Fruit fly (Drosophila melanogaster): ENCODE measurements around the gene msi.

The msi gene

dm6 chr3R:25472635-25473552, 43.0 kb upstream of the msi start, which contains the start of the genes Fur1 and Vps33B (continued):
- TF ChIP-seq dysf (GFP tag; IDR thresholded peaks at IDR 0.05) (peak; percentile 95), ci (GFP tag; IDR thresholded peaks at IDR 0.05) (peak; percentile 95), CG7987 (GFP tag; optimal IDR thresholded peaks at IDR 0.05) (peak; percentile 88), CG16815 (GFP tag; optimal IDR thresholded peaks at IDR 0.05) (peak; percentile 98), tna (GFP tag; IDR thresholded peaks at IDR 0.05; ENCODE audit: partially characterized antibody) (peak; percentile 69), tin (GFP tag; optimal IDR thresholded peaks at IDR 0.05) (peak; percentile 99), ara (GFP tag; IDR thresholded peaks at IDR 0.05) (peak; percentile 91), sim (GFP tag; IDR thresholded peaks at IDR 0.05) (peak; percentile 90), unc-4 (GFP tag; IDR thresholded peaks at IDR 0.05; ENCODE audit: partially characterized antibody) (peak; percentile 70), CG17385 (GFP tag; optimal IDR thresholded peaks at IDR 0.05) (peak; percentile 92), H15 (GFP tag; IDR thresholded peaks at IDR 0.05) (peak; percentile 92), her (GFP tag; optimal IDR thresholded peaks at IDR 0.05) (peak; percentile 95), MBD-R2 (GFP tag; IDR thresholded peaks at IDR 0.05) (peak; percentile 95), Lpt (GFP tag; optimal IDR thresholded peaks at IDR 0.05) (no peak), CG2875 (GFP tag; optimal IDR thresholded peaks at IDR 0.05) (peak; percentile 93), crc (GFP tag; optimal IDR thresholded peaks at IDR 0.05) (peak; percentile 96), CG2712 (tag; optimal IDR thresholded peaks at IDR 0.05) (peak; percentile 98), CG10431 (GFP tag; optimal IDR thresholded peaks at IDR 0.05) (peak; percentile 86), repo (GFP tag; optimal IDR thresholded peaks at IDR 0.05) (peak; percentile 97), stwl (tag; optimal IDR thresholded peaks at IDR 0.05) (peak; percentile 60), CG34376 (GFP tag; optimal IDR thresholded peaks at IDR 0.05) (peak; percentile 96), jing (GFP tag; optimal IDR thresholded peaks at IDR 0.05) (peak; percentile 92), Tbp (GFP tag; optimal IDR thresholded peaks at IDR 0.05) (no peak), emc (GFP tag; optimal IDR thresholded peaks at IDR 0.05) (peak; percentile 96), org-1 (GFP tag; optimal IDR thresholded peaks at IDR 0.05) (peak; percentile 95), Sry-β (GFP tag; optimal IDR thresholded peaks at IDR 0.05) (peak; percentile 68), Rx (GFP tag; IDR thresholded peaks at IDR 0.05) (peak; percentile 89), kay (GFP tag; optimal IDR thresholded peaks at IDR 0.05) (peak; percentile 97), seq (GFP tag; IDR thresholded peaks at IDR 0.05) (peak; percentile 93), Jarid2 (GFP tag; optimal IDR thresholded peaks at IDR 0.05) (peak; percentile 99), tll (GFP tag; optimal IDR thresholded peaks at IDR 0.05) (peak; percentile 28 to 94), ab (GFP tag; optimal IDR thresholded peaks at IDR 0.05) (peak; percentile 97), run (tag; optimal IDR thresholded peaks at IDR 0.05) (peak; percentile 86), HmgD (GFP tag; optimal IDR thresholded peaks at IDR 0.05) (peak; percentile 97), Myb (GFP tag; optimal IDR thresholded peaks at IDR 0.05) (peak; percentile 91), Poxn (GFP tag; IDR thresholded peaks at IDR 0.05) (peak; percentile 84), pfk (GFP tag; optimal IDR thresholded peaks at IDR 0.05) (peak; percentile 62), oc (tag; optimal IDR thresholded peaks at IDR 0.05) (peak; percentile 92), Doc2 (GFP tag; IDR thresholded peaks at IDR 0.05) (no peak), CG13424 (tag; optimal IDR thresholded peaks at IDR 0.05) (peak; percentile 98), shn (GFP tag; optimal IDR thresholded peaks at IDR 0.05) (peak; percentile 99), Kr (GFP tag; optimal IDR thresholded peaks at IDR 0.05) (no peak), gce (GFP tag; IDR thresholded peaks at IDR 0.05) (peak; percentile 87), CG8944 (GFP tag; optimal IDR thresholded peaks at IDR 0.05) (peak; percentile 98), Xrp1 (GFP tag; IDR thresholded peaks at IDR 0.05) (peak; percentile 96), CG18619 (GFP tag; optimal IDR thresholded peaks at IDR 0.05) (peak; percentile 96), CG17359 (tag; optimal IDR thresholded peaks at IDR 0.05) (peak; percentile 95), CG2889 (GFP tag; IDR thresholded peaks at IDR 0.05) (peak; percentile 91), croc (GFP tag; conservative IDR thresholded peaks at IDR 0.05) (peak; percentile 92)
